Fruit fly (Drosophila melanogaster): Measurements from ENCODE around the gene east.

The east gene

dm6 chrX:2032160-2032801, 21.6 kb downstream of the east start:
- TF ChIP-seq Myc (optimal IDR thresholded peaks at IDR 0.05), result no peak
- no peak for TF ChIP-seq psq (optimal IDR thresholded peaks at IDR 0.05)
- no peak for TF ChIP-seq h (optimal IDR thresholded peaks at IDR 0.05)
- no peak for TF ChIP-seq Sin3A (optimal IDR thresholded peaks at IDR 0.05)
- no peak for TF ChIP-seq insv (optimal IDR thresholded peaks at IDR 0.05)
- no peak for TF ChIP-seq ttk (optimal IDR thresholded peaks at IDR 0.05)

DNA sequence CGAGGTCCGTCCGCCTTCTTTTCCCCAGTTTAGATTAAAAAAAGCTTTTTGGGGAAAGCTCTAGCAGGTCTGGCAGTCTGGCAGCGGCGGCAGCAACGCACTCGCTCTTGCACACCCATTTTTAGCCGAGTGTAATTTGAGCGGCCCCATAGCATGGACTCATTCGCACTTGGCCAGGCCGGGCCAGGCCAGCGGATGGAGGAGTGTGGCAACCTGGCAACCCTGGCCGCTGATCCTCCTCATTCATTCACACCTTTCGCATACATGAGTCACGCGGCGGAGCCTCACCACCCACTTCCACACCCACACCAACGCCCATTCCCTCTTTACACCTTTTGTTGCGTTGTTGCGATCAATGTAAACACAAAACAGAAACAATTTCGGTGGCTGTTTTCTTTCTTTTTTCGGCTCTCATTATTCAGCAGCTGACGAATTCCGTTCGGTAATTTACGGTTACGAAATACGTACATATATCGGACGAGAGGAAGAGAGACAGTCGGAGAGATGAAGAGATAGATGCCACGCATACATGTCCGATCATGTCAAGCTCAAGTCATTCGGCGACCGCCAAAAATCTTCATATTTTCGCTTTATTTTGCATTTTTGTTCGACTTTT, 22.3 kb downstream of the east start:
- TF ChIP-seq h (optimal IDR thresholded peaks at IDR 0.05) (no peak), ttk (optimal IDR thresholded peaks at IDR 0.05) (no peak), psq (optimal IDR thresholded peaks at IDR 0.05) (no peak), Sin3A (optimal IDR thresholded peaks at IDR 0.05) (no peak), Myc (optimal IDR thresholded peaks at IDR 0.05) (no peak), insv (optimal IDR thresholded peaks at IDR 0.05) (no peak)

DNA sequence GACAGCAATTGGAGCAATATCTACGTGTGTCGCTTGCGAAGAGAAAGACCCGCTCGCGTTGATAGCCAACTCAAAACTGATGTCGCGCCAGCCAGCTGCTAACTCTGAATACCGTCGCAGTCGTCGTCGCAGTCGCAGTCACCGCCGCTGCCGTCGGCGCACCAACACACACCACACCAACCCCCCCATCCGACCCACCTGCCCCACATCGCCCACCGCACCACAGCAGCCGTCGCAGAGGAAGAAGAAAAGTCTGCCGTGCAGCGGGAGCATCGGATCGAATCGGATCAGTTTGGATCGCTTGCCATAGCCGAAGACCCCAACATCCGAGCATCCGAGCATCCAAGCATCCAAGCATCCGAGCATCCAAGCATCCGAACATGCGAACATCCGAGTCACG, 25.7 kb downstream of the east start:
- TF ChIP-seq Myc (optimal IDR thresholded peaks at IDR 0.05) (no peak), Sin3A (optimal IDR thresholded peaks at IDR 0.05) (no peak), ttk (optimal IDR thresholded peaks at IDR 0.05) (no peak), insv (optimal IDR thresholded peaks at IDR 0.05) (no peak), h (optimal IDR thresholded peaks at IDR 0.05) (no peak), psq (optimal IDR thresholded peaks at IDR 0.05) (no peak)

- TF ChIP-seq Sin3A (optimal IDR thresholded peaks at IDR 0.05) (no peak), h (optimal IDR thresholded peaks at IDR 0.05) (no peak), Myc (optimal IDR thresholded peaks at IDR 0.05) (no peak)
Observed at dm6 chrX:2036800-2037488, 26.3 kb downstream of the east start.

dm6 chrX:2037605-2038004, 26.9 kb downstream of the east start:
- TF ChIP-seq psq (optimal IDR thresholded peaks at IDR 0.05), result no peak
- no peak for TF ChIP-seq Sin3A (optimal IDR thresholded peaks at IDR 0.05)
- TF ChIP-seq Myc (optimal IDR thresholded peaks at IDR 0.05), result no peak
- TF ChIP-seq ttk (optimal IDR thresholded peaks at IDR 0.05), result no peak

- TF ChIP-seq Sin3A (optimal IDR thresholded peaks at IDR 0.05), result no peak
- TF ChIP-seq ttk (optimal IDR thresholded peaks at IDR 0.05), result no peak
- TF ChIP-seq h (optimal IDR thresholded peaks at IDR 0.05), result no peak
- TF ChIP-seq insv (optimal IDR thresholded peaks at IDR 0.05), result no peak
- no peak for TF ChIP-seq psq (optimal IDR thresholded peaks at IDR 0.05)
- no peak for TF ChIP-seq Myc (optimal IDR thresholded peaks at IDR 0.05)
Observed at dm6 chrX:2041312-2041918, 30.8 kb downstream of the east start, which contains the start of gene CG4313. CG4313 (plus strand) TSS chrX:2041868.

- no peak for TF ChIP-seq ttk (optimal IDR thresholded peaks at IDR 0.05)
- TF ChIP-seq insv (optimal IDR thresholded peaks at IDR 0.05), result no peak
- no peak for TF ChIP-seq h (optimal IDR thresholded peaks at IDR 0.05)
- TF ChIP-seq Myc (optimal IDR thresholded peaks at IDR 0.05), result no peak
- TF ChIP-seq psq (optimal IDR thresholded peaks at IDR 0.05), result no peak
- TF ChIP-seq Sin3A (optimal IDR thresholded peaks at IDR 0.05), result no peak
Observed at dm6 chrX:2041981-2042847, 31.6 kb downstream of the east start, which contains the start of the genes Actn and usp. Actn (minus strand) TSS chrX:2042311. usp (minus strand) TSS chrX:2042311.

DNA sequence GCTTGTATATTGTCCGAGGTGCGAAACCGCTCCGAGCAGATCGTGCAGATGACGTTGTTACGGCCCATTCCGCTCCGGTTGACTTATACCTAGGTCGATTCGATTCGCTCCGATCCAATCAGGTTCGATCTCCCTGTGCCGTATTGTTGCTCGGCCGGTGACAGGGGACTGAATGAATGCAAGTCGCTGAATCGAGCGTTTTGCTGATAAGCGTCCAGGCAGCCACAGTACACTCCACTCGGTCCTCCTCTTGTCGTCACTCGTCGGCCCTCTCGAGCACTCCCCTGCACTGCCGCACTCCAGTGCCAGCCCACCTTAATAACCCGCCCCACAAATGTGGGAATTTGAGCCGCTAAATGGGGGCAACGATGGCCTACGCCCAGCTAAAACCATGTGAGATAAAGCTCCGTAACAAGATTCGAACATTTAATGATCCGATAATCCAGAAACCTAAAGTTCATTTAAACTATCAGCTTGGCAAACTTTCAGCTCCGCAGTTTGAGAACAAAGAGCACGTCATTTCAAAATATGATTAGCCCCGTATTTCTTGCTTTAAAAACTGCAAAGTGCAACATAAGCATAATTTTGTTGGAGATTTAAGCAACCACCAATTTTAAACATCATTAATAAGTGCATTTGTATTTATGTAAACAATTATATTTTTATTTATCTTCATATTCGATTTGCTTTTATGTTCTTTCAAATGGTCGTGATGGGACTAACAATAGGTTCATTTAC, 33.2 kb downstream of the east start, which contains the start of gene CG4325:
CG4325 (minus strand) TSS at position 159 of the 738 bp plus-strand sequence.
- TF ChIP-seq Myc (optimal IDR thresholded peaks at IDR 0.05), result no peak
- no peak for TF ChIP-seq ttk (optimal IDR thresholded peaks at IDR 0.05)
- TF ChIP-seq h (optimal IDR thresholded peaks at IDR 0.05), result no peak

dm6 chrX:2048778-2049686, 38.4 kb downstream of the east start:
- no peak for TF ChIP-seq ttk (optimal IDR thresholded peaks at IDR 0.05)
- TF ChIP-seq Sin3A (optimal IDR thresholded peaks at IDR 0.05), result no peak
- no peak for TF ChIP-seq h (optimal IDR thresholded peaks at IDR 0.05)
- no peak for TF ChIP-seq Myc (optimal IDR thresholded peaks at IDR 0.05)
- TF ChIP-seq insv (optimal IDR thresholded peaks at IDR 0.05), result no peak
- no peak for TF ChIP-seq psq (optimal IDR thresholded peaks at IDR 0.05)
